Fruit fly (Drosophila melanogaster): ENCODE results near the gene cic.

The cic gene

DNA sequence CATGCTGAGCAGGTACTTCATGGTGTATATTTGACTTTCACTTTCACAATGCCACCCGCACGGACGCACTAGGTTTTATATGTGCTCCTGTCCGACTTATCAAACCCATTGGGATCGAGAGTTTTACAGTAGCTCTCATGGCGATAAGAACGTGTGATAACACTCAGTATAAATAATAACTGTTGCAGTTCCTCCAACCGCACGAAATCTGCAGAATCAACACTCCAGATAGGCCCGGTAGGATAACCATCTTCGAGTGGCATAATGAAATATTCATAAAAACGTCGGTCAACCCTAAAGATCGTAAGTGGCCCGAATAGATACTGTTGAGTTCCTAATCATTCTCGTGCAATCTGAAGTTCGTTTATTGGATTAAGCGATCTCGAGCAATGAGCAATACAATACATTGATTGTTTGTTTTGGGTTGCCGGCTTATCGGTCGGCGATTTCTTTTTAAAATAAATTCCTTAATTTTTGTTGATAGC is 55.0 kb downstream of the cic start, which contains the start of gene CG4362:
Gene CG4362 (minus strand): TSS at position 51 of the 485 bp plus-strand sequence.
- TF ChIP-seq svp (GFP tag) (peak; percentile 84), lz (GFP tag; optimal IDR thresholded peaks at IDR 0.05) (no peak), vri (GFP tag; optimal IDR thresholded peaks at IDR 0.05) (peak; percentile 83)

DNA sequence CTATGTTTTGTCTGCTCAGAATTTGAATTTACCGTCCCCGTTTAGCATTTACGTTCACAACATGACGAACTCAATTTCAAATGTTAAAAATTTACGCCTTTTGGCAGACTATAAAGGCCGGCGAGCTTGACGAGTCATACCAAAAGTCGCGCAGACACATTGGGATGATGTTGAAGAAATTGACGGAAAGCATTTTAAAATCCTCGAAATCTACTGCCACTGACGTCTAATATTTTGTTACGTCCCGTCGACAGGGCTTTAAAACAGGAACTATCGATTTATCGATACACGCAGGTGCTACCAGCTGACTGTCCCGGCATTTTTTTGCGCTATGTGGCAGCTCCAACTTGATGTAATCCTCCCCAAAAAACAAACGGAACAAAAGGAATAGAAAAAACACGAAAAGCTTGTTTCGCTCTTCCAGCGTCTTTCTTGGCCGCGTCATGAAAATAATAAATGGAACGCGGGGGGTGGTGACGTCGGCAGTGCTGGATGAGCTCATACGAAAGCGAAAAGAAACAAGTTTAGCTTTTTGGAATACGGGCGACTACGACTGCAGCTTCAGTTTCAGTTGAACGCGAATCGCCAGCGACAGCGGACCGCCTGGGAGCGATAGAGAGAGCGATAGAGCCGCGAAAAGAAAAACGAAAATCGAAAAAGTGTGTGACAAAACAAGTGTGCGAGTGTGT is 56.5 kb downstream of the cic start, which contains the start of gene Orp8:
Gene Orp8 (plus strand): TSS at position 373 of the 689 bp plus-strand sequence.
- peak; percentile 43 for TF ChIP-seq Gug (GFP tag; IDR thresholded peaks at IDR 0.05)
- peak; percentile 94 for TF ChIP-seq CG6854 (GFP tag; optimal IDR thresholded peaks at IDR 0.05)
- peak in 1 of 2 experiments; percentile 42 for TF ChIP-seq salr (GFP tag; optimal IDR thresholded peaks at IDR 0.05)
- TF ChIP-seq eg (GFP tag; IDR thresholded peaks at IDR 0.05): peak; percentile 91; the same call in 2 of the 3 replicates
- TF ChIP-seq Sox14 (GFP tag; optimal IDR thresholded peaks at IDR 0.05): peak; percentile 31
- peak; percentile 75 for TF ChIP-seq CG9139 (GFP tag; optimal IDR thresholded peaks at IDR 0.05)
- TF ChIP-seq Sox102F (GFP tag; optimal IDR thresholded peaks at IDR 0.05): peak; percentile 86
- TF ChIP-seq Eip78C (GFP tag): peak; percentile 90
- TF ChIP-seq CG6276 (GFP tag; optimal IDR thresholded peaks at IDR 0.05): peak; percentile 87
- TF ChIP-seq CG3919 (GFP tag; optimal IDR thresholded peaks at IDR 0.05): peak; percentile 73
- peak; percentile 88 for TF ChIP-seq Lpt (GFP tag; optimal IDR thresholded peaks at IDR 0.05)
- TF ChIP-seq CG1621 (tag; optimal IDR thresholded peaks at IDR 0.05): peak; percentile 55
- peak; percentile 89; the same call in 2 of the 3 replicates for TF ChIP-seq CG6163 (GFP tag; IDR thresholded peaks at IDR 0.05)
- no peak for TF ChIP-seq Sox15 (GFP tag; optimal IDR thresholded peaks at IDR 0.05)
- peak; percentile 39 for TF ChIP-seq CG8632 (GFP tag; optimal IDR thresholded peaks at IDR 0.05)
- TF ChIP-seq Met (GFP tag; optimal IDR thresholded peaks at IDR 0.05): peak; percentile 32
- peak; percentile 76 for TF ChIP-seq Eip93F (GFP tag; optimal IDR thresholded peaks at IDR 0.05)
- no peak for TF ChIP-seq pdm3 (GFP tag; optimal IDR thresholded peaks at IDR 0.05)
- peak; percentile 36 for TF ChIP-seq topi (GFP tag; optimal IDR thresholded peaks at IDR 0.05)
- no peak for TF ChIP-seq OdsH (GFP tag; optimal IDR thresholded peaks at IDR 0.05)
- peak; percentile 32 for TF ChIP-seq CG7368 (GFP tag; optimal IDR thresholded peaks at IDR 0.05)
- TF ChIP-seq spab (GFP tag; optimal IDR thresholded peaks at IDR 0.05): peak; percentile 43
- no peak for TF ChIP-seq Smox (GFP tag; optimal IDR thresholded peaks at IDR 0.05)
- TF ChIP-seq achi (GFP tag; optimal IDR thresholded peaks at IDR 0.05): peak; percentile 26
- TF ChIP-seq acj6 (GFP tag; optimal IDR thresholded peaks at IDR 0.05): no peak
- peak; percentile 98 for TF ChIP-seq vri (GFP tag; optimal IDR thresholded peaks at IDR 0.05)
- TF ChIP-seq CG16779 (tag; optimal IDR thresholded peaks at IDR 0.05): peak; percentile 88
- peak; percentile 99 for TF ChIP-seq Blimp-1 (GFP tag; optimal IDR thresholded peaks at IDR 0.05)
- TF ChIP-seq Ets96B (tag; optimal IDR thresholded peaks at IDR 0.05): peak; percentile 37
- TF ChIP-seq CG15336 (GFP tag; IDR thresholded peaks at IDR 0.05): peak; percentile 84
- TF ChIP-seq Eip75B (GFP tag; optimal IDR thresholded peaks at IDR 0.05): peak; percentile 41
- TF ChIP-seq lz (GFP tag; optimal IDR thresholded peaks at IDR 0.05): no peak
- no peak for TF ChIP-seq esn (GFP tag; optimal IDR thresholded peaks at IDR 0.05)
- peak; percentile 42 for TF ChIP-seq CG10669 (GFP tag; optimal IDR thresholded peaks at IDR 0.05)
- TF ChIP-seq CG6792 (GFP tag; optimal IDR thresholded peaks at IDR 0.05): no peak
- peak; percentile 85 for TF ChIP-seq CG8119 (GFP tag; IDR thresholded peaks at IDR 0.05)
- TF ChIP-seq fd59A (GFP tag; optimal IDR thresholded peaks at IDR 0.05): no peak
- TF ChIP-seq fd85E (GFP tag; optimal IDR thresholded peaks at IDR 0.05): peak; percentile 61
- TF ChIP-seq CG11762 (GFP tag; optimal IDR thresholded peaks at IDR 0.05; ENCODE audit: insufficient read depth): no peak
- TF ChIP-seq net (GFP tag; optimal IDR thresholded peaks at IDR 0.05): peak; percentile 69
- peak; percentile 31 for TF ChIP-seq CG32006 (GFP tag; optimal IDR thresholded peaks at IDR 0.05)
- peak; percentile 37 for TF ChIP-seq dac (GFP tag; optimal IDR thresholded peaks at IDR 0.05)
- peak; percentile 64 for TF ChIP-seq dsx (GFP tag; optimal IDR thresholded peaks at IDR 0.05; ENCODE audit: poor library complexity, severe bottlenecking)
- TF ChIP-seq CG31627 (GFP tag; optimal IDR thresholded peaks at IDR 0.05): no peak
- peak; percentile 73 to 75 for TF ChIP-seq ss (GFP tag; optimal IDR thresholded peaks at IDR 0.05)
- TF ChIP-seq CG3032 (tag; optimal IDR thresholded peaks at IDR 0.05): peak; percentile 19
